Fruit fly (Drosophila melanogaster) whole organism, embryonic: ENCODE data around the gene Helz.
A peak's percentile ranks its signal among the peaks of the same experiment; 100 is the strongest.

Experiments used
- CG2199 ChIP-seq: fragments of 200-800 bp; sonication (Bioruptor generic); IDR thresholded peaks from 3 replicates; pipeline ENCODE4 v1.3.6; 2022; ENCODE audit warnings: missing biosample characterization, missing genetic modification characterization
- Dfd ChIP-seq, 2 experiments: fragments of >200 bp; optimal IDR thresholded peaks; 2 replicates each; lab custom pipeline; 2017; ENCODE audit warnings: missing biosample characterization in 2 of 2, missing genetic modification characterization in 2 of 2
- hkb ChIP-seq, 2 experiments: fragments of 200-800 bp in 1 of 2; fragments of >200 bp in 1 of 2; sonication (Bioruptor generic) in 1 of 2; IDR thresholded peaks in 1 of 2; optimal IDR thresholded peaks in 1 of 2; 2 replicates each; pipeline versions ENCODE4 v1.3.6 to Lab custom; 2017 to 2022; ENCODE audit warnings: missing biosample characterization in 1 of 2, missing genetic modification characterization in 1 of 2

- TF ChIP-seq CG2199 (GFP tag; lab: Robert Waterston, UW) (0 out of 3 replicates have a peak, but pooled peaks have one; percentile 34), hkb (optimal IDR thresholded peaks at IDR 0.05; lab: Kevin White, UChicago) (no peak), hkb (GFP tag; IDR thresholded peaks at IDR 0.05; lab: Robert Waterston, UW) (peak; percentile 66), Dfd (GFP tag; optimal IDR thresholded peaks at IDR 0.05; lab: Kevin White, UChicago) (no peak)
These were observed 29.6 kb upstream of the Helz start for dm6 chr3L:14759984-14760626.
